Worm (Caenorhabditis elegans) whole organism, young adult: ENCODE measurements around the gene hpo-36.

Experiments
- B0261.1 ChIP-seq: sonication (generic microtip); optimal IDR thresholded peaks from 2 replicates; lab custom pipeline; 2016; ENCODE audit warnings: mild to moderate bottlenecking, missing genetic modification characterization, moderate library complexity, missing compliant biosample characterization
- T07F8.4 ChIP-seq: sonication (generic microtip); optimal IDR thresholded peaks from 2 replicates; lab custom pipeline; 2016; ENCODE audit warnings: mild to moderate bottlenecking, missing genetic modification characterization, moderate library complexity, missing compliant biosample characterization
- ama-1 ChIP-seq, 3 experiments: fragments of 150-350 bp in 1 of 3; sonication (generic microtip) in 2 of 3; optimal IDR thresholded peaks; 2 replicates each; lab custom pipeline; 2014 to 2018; ENCODE audit warnings: missing biosample characterization in 2 of 3, missing genetic modification characterization in 2 of 3, missing genetic modification reagents in 2 of 3
- hmg-20 ChIP-seq: fragments of 200-800 bp; sonication (Bioruptor generic); IDR thresholded peaks from 2 replicates; pipeline ENCODE4 v1.3.6; 2022; ENCODE audit warnings: missing genetic modification reagents, missing genetic modification characterization, missing compliant biosample characterization
- lin-54 ChIP-seq: fragments of 200-800 bp; sonication (Bioruptor generic); optimal IDR thresholded peaks from 2 replicates; lab custom pipeline; 2018; ENCODE audit warnings: mild to moderate bottlenecking, missing genetic modification characterization, missing compliant biosample characterization
- nhr-120 ChIP-seq: fragments of 200-800 bp; sonication (Bioruptor generic); IDR thresholded peaks from 2 replicates; pipeline ENCODE4 v1.3.6; 2022; ENCODE audit warnings: missing genetic modification characterization, missing compliant biosample characterization
- nhr-27 ChIP-seq: fragments of 200-800 bp; sonication (Bioruptor generic); optimal IDR thresholded peaks from 2 replicates; lab custom pipeline; 2018; ENCODE audit warnings: mild to moderate bottlenecking, missing genetic modification characterization, moderate library complexity, missing compliant biosample characterization

- no peak for TF ChIP-seq B0261.1
- no peak for TF ChIP-seq hmg-20 (GFP tag; lab: Robert Waterston, UW)
- no peak for TF ChIP-seq nhr-27 (tag; lab: Kevin White, UChicago)
- TF ChIP-seq lin-54 = no peak
- TF ChIP-seq nhr-120 = no peak
- TF ChIP-seq T07F8.4 (tag; lab: Kevin White, UChicago) = no peak
- TF ChIP-seq ama-1 (optimal IDR thresholded peaks at IDR 0.05; lab: Kevin White, UChicago) = no peak
- TF ChIP-seq ama-1 (GFP tag; optimal IDR thresholded peaks at IDR 0.05; lab: Kevin White, UChicago) = no peak
Observed at ce11 chrV:3750328-3750727, 11.1 kb upstream of the hpo-36 start.
